Worm (Caenorhabditis elegans): ENCODE data around the gene F59B10.3.

F59B10.3 gene

DNA sequence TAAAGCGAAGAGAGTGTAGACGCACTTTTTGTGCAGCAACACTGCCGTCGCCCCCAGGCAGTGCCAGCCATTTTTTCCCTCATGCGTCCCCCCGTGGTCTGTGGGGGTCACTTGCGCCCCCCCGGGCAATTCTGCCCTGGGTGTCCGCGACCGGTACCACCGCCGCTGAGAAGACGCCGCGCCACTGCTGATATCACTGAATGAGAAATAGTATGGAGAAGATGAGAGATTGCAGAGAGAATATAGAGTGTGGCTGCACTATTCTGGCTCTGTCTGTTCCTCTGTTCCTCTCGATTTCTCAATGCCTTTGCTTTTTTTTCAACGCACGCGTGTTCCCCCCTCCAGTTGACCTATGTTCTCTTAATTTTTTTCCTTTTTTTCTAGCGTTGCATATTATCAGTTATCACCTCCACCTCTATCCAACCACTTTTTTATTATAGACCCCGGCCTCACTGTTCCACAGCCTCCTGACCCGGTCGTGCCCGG lies 17.4 kb downstream of the F59B10.3 start, which contains the start of gene mab-10 (continued):
- TF ChIP-seq athp-1 (tag; optimal IDR thresholded peaks at IDR 0.05) = peak; percentile 30
- TF ChIP-seq nhr-80 (tag; optimal IDR thresholded peaks at IDR 0.05) = peak; percentile 76

DNA sequence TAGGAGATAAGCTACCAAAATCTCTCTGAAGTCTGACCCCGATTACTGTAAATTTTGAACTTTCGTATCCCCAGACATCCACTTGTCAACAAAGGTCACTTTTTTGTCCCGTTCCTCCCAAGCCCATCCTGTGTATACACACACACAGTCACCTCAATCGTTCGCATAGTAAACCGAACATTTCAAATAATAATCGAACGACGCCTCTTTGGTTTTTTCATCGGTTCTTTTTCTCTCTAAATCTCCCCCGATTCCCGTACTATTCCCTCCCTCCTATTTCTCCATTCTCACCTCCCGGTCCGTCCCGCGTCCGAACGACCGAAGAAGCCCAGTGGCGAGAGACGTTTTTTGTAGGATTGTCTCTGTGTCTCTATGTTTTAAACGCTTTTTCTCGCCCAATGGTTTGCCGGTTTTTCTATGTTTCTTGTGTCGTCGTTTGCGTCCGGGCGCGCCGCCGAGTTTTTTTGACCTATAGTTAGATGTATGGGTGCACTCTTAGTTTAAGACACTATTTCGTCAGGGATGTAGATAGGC lies 18.9 kb downstream of the F59B10.3 start:
- TF ChIP-seq lin-26 (GFP tag; IDR thresholded peaks at IDR 0.05) = 0 out of 2 replicates have a peak, but pooled peaks have one; percentile 33
- peak; percentile 2 for TF ChIP-seq attf-5 (GFP tag; optimal IDR thresholded peaks at IDR 0.05)
- peak; percentile 23 for TF ChIP-seq nhr-80 (tag; optimal IDR thresholded peaks at IDR 0.05)
- TF ChIP-seq F52B5.7 (tag; optimal IDR thresholded peaks at IDR 0.05) = no peak
- TF ChIP-seq cebp-1 (GFP tag; IDR thresholded peaks at IDR 0.05) = no peak
- TF ChIP-seq cebp-1 (tag; optimal IDR thresholded peaks at IDR 0.05) = peak; percentile 2
- peak; percentile 89 for TF ChIP-seq zfh-2 (GFP tag; conservative IDR thresholded peaks at IDR 0.05)
- TF ChIP-seq atf-7 (tag; optimal IDR thresholded peaks at IDR 0.05) = no peak
- TF ChIP-seq F37B4.10 (GFP tag; IDR thresholded peaks at IDR 0.05) = no peak
- no peak for TF ChIP-seq egl-18 (GFP tag; IDR thresholded peaks at IDR 0.05)
- TF ChIP-seq dox-1 (GFP tag; IDR thresholded peaks at IDR 0.05) = 0 out of 2 replicates have a peak, but pooled peaks have one; percentile 42
- peak; percentile 43; the same call in 1 of the 2 replicates for TF ChIP-seq hmg-1.2 (GFP tag; IDR thresholded peaks at IDR 0.05)
- peak; percentile 26 for TF ChIP-seq efl-1 (GFP tag; optimal IDR thresholded peaks at IDR 0.05)

DNA sequence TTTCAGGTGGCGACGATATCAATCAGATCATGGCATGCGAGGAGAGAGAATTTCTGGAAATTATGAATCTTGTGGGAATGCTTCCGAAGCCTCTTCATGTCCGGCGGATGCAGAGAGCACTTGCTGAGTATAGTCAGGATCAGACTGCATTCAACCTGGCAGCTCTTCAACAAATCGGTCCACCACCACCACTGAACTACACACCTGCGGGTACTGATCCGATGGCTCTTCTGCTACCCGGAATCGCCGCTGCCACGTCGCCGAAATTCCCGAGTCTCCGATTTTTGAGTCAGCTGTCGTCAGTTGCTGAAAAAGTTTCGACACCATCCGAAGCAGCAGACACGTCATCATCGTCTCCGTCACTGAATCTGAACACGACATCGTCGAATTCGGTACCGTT lies 20.6 kb downstream of the F59B10.3 start:
- TF ChIP-seq Y53G8AR.9 (GFP tag; conservative IDR thresholded peaks at IDR 0.05) (no peak), cebp-2 (GFP tag; IDR thresholded peaks at IDR 0.05) (0 out of 2 replicates have a peak, but pooled peaks have one; percentile 51), zfh-2 (GFP tag; conservative IDR thresholded peaks at IDR 0.05) (peak; percentile 58; the same call in 1 of the 2 replicates), B0019.2 (GFP tag; conservative IDR thresholded peaks at IDR 0.05) (no peak)

DNA sequence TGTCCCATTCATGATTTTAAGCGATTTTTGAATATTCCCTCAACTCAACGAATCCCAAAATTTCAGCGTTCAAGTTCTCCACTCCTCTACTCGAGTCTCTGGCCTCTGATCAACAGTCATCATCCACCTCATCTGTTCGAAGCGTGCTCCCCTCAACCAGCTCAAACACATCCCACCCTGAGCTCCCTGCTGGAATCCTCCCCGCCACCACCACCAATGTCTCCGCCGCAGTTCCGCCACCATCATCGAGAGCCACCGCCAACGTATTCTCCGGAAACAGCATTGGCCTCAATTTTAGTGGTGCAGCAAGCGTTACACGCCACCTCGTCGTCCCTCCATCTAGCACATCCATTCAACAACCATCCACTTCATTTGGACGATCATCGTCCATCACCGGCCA lies 21.3 kb downstream of the F59B10.3 start:
- TF ChIP-seq egrh-3 (GFP tag; IDR thresholded peaks at IDR 0.05) (peak; percentile 52; the same call in 1 of the 2 replicates), Y53F4B.3 (GFP tag; IDR thresholded peaks at IDR 0.05) (no peak), madf-6 (GFP tag; IDR thresholded peaks at IDR 0.05) (no peak), let-607 (tag; optimal IDR thresholded peaks at IDR 0.05) (no peak), zfh-2 (GFP tag; conservative IDR thresholded peaks at IDR 0.05) (peak; percentile 71), lir-1 (GFP tag; conservative IDR thresholded peaks at IDR 0.05) (no peak), chd-7 (tag; optimal IDR thresholded peaks at IDR 0.05) (peak; percentile 11)

DNA sequence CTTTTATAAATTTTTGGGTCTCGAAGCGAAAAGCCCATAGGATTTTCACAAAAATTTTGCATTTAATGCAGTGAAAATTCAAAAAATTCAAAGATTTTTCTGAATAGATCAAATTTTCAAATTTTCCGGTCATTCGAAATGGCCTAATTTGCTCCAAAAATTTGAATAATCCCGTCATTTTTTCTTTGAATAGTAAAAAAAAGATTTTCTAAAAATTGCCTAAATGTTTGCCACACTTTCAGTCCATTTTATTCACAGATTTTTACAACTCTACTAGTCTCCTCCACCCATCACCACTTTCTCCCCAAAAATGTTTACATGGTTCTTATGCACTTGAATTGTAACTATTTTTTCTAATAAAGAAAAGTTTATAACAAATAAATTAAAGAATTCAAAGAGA lies 23.6 kb downstream of the F59B10.3 start:
- TF ChIP-seq sptf-2 (GFP tag; optimal IDR thresholded peaks at IDR 0.05) = no peak
- TF ChIP-seq lin-26 (GFP tag; IDR thresholded peaks at IDR 0.05) = 0 out of 2 replicates have a peak, but pooled peaks have one; percentile 10

DNA sequence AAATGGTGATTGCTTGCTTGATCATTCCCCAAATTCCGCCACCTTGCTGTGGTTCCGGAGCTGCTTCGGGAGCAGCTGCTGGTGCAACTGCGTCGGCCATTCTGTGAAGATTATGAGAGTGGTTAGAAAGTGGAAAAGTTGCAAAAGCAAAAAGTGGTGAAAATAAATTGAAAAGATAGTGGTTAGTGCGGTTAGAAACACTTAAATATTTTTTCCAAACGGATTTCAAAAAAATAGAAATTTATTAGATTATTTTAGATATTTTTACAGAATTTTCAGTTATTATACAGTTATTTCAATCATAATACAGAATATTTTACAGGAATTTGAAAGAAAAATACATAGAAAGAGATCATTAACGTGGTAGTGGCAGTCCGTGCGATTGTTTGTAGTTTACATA lies 27.2 kb downstream of the F59B10.3 start, which contains the start of gene R166.2:
Gene R166.2 (minus strand): TSS at position 101 of the 400 bp plus-strand sequence.
- TF ChIP-seq ceh-40 (GFP tag; IDR thresholded peaks at IDR 0.05) = no peak
- no peak for TF ChIP-seq cebp-2 (GFP tag; IDR thresholded peaks at IDR 0.05)
- no peak for TF ChIP-seq nfyb-1 (GFP tag; IDR thresholded peaks at IDR 0.05)
- no peak for TF ChIP-seq attf-3 (GFP tag; conservative IDR thresholded peaks at IDR 0.05)
- TF ChIP-seq madf-6 (GFP tag; IDR thresholded peaks at IDR 0.05) = no peak
- TF ChIP-seq ekl-4 (GFP tag; IDR thresholded peaks at IDR 0.05) = no peak
- no peak for TF ChIP-seq ztf-18 (tag; optimal IDR thresholded peaks at IDR 0.05)
- no peak for TF ChIP-seq F22D6.2 (tag; optimal IDR thresholded peaks at IDR 0.05)
- no peak for TF ChIP-seq hsf-1 (GFP tag; IDR thresholded peaks at IDR 0.05)
- no peak for TF ChIP-seq K11D2.4 (GFP tag; IDR thresholded peaks at IDR 0.05)
- no peak for TF ChIP-seq Y53G8AR.9 (GFP tag; conservative IDR thresholded peaks at IDR 0.05)
